Worm (Caenorhabditis elegans) whole organism, late embryonic: ENCODE measurements around the gene nspc-16.

Experiments used
- K02D7.2 ChIP-seq: sonication (generic microtip); optimal IDR thresholded peaks from 2 replicates; lab custom pipeline; 2017; ENCODE audit warnings: mild to moderate bottlenecking, missing genetic modification characterization, missing compliant biosample characterization
- ama-1 ChIP-seq: fragments of 150-350 bp; optimal IDR thresholded peaks from 2 replicates; lab custom pipeline; 2014
- ceh-18 ChIP-seq: sonication (generic microtip); optimal IDR thresholded peaks from 2 replicates; lab custom pipeline; 2016; ENCODE audit warnings: missing genetic modification characterization, missing compliant biosample characterization
- ceh-19 ChIP-seq: fragments of 200-800 bp; sonication (Bioruptor generic); optimal IDR thresholded peaks from 2 replicates; lab custom pipeline; 2018; ENCODE audit warnings: mild to moderate bottlenecking, missing genetic modification characterization, missing compliant biosample characterization
- ceh-2 ChIP-seq: sonication (generic microtip); optimal IDR thresholded peaks from 2 replicates; lab custom pipeline; 2016; ENCODE audit warnings: missing genotype, missing genetic modification characterization, missing compliant biosample characterization
- ceh-31 ChIP-seq: sonication (generic microtip); optimal IDR thresholded peaks from 2 replicates; lab custom pipeline; 2016; ENCODE audit warnings: missing genetic modification characterization, missing compliant biosample characterization
- ceh-34 ChIP-seq: sonication (generic microtip); optimal IDR thresholded peaks from 2 replicates; lab custom pipeline; 2016; ENCODE audit warnings: mild to moderate bottlenecking, missing genetic modification characterization, missing compliant biosample characterization
- ceh-48 ChIP-seq: sonication (generic microtip); optimal IDR thresholded peaks from 2 replicates; lab custom pipeline; 2016; ENCODE audit warnings: missing genetic modification characterization, inconsistent platforms, missing compliant biosample characterization
- ceh-6 ChIP-seq: fragments of 200-800 bp; sonication (Bioruptor generic); optimal IDR thresholded peaks from 2 replicates; lab custom pipeline; 2018; ENCODE audit warnings: mild to moderate bottlenecking, missing genetic modification characterization, missing compliant biosample characterization
- che-1 ChIP-seq: sonication (generic microtip); optimal IDR thresholded peaks from 2 replicates; lab custom pipeline; 2016; ENCODE audit warnings: mild to moderate bottlenecking, missing genetic modification characterization, missing compliant biosample characterization
- dmd-4 ChIP-seq: sonication (generic microtip); optimal IDR thresholded peaks from 2 replicates; lab custom pipeline; 2016; ENCODE audit warnings: borderline replicate concordance, missing genetic modification characterization, missing compliant biosample characterization
- dve-1 ChIP-seq: sonication (generic microtip); optimal IDR thresholded peaks from 2 replicates; lab custom pipeline; 2017; ENCODE audit warnings: antibody characterized with exemption, mild to moderate bottlenecking, missing genetic modification characterization, missing compliant biosample characterization
- elt-2 ChIP-seq: sonication (generic microtip); optimal IDR thresholded peaks from 2 replicates; lab custom pipeline; 2016; ENCODE audit warnings: missing genetic modification reagents, missing genetic modification characterization, missing compliant biosample characterization
- eyg-1 ChIP-seq: sonication (generic microtip); optimal IDR thresholded peaks from 2 replicates; lab custom pipeline; 2016; ENCODE audit warnings: missing genotype, missing genetic modification characterization, missing compliant biosample characterization
- gmeb-2 ChIP-seq: sonication (generic microtip); optimal IDR thresholded peaks from 2 replicates; lab custom pipeline; 2016; ENCODE audit warnings: missing genetic modification characterization, inconsistent platforms, missing compliant biosample characterization
- hlh-13 ChIP-seq: fragments of 200-800 bp; sonication (Bioruptor generic); optimal IDR thresholded peaks from 2 replicates; lab custom pipeline; 2018; ENCODE audit warnings: mild to moderate bottlenecking, missing genetic modification characterization, missing compliant biosample characterization
- hlh-15 ChIP-seq: sonication (generic microtip); optimal IDR thresholded peaks from 2 replicates; lab custom pipeline; 2016; ENCODE audit warnings: missing genetic modification characterization, missing compliant biosample characterization
- hlh-30 ChIP-seq: sonication (generic microtip); optimal IDR thresholded peaks from 2 replicates; lab custom pipeline; 2017; ENCODE audit warnings: antibody characterized with exemption, missing genetic modification characterization, missing compliant biosample characterization; ENCODE audit not compliant: insufficient read depth
- hlh-8 ChIP-seq: sonication (generic microtip); optimal IDR thresholded peaks from 2 replicates; lab custom pipeline; 2016; ENCODE audit warnings: missing genotype, missing genetic modification characterization, missing compliant biosample characterization
- lin-11 ChIP-seq: fragments of 200-800 bp; sonication (Bioruptor generic); optimal IDR thresholded peaks from 2 replicates; lab custom pipeline; 2018; ENCODE audit warnings: mild to moderate bottlenecking, missing genetic modification characterization, missing compliant biosample characterization
- madf-2 ChIP-seq: sonication (generic microtip); optimal IDR thresholded peaks from 2 replicates; lab custom pipeline; 2017; ENCODE audit warnings: missing genetic modification characterization, missing compliant biosample characterization
- mec-3 ChIP-seq: sonication (generic microtip); optimal IDR thresholded peaks from 2 replicates; lab custom pipeline; 2016; ENCODE audit warnings: borderline replicate concordance, missing genetic modification characterization, missing compliant biosample characterization
- nfya-1 ChIP-seq: sonication (generic microtip); optimal IDR thresholded peaks from 2 replicates; lab custom pipeline; 2017; ENCODE audit warnings: missing genetic modification characterization, mild to moderate bottlenecking, missing compliant biosample characterization, antibody characterized with exemption, moderate library complexity
- nhr-232 ChIP-seq: sonication (generic microtip); optimal IDR thresholded peaks from 2 replicates; lab custom pipeline; 2016; ENCODE audit warnings: missing genetic modification characterization, missing compliant biosample characterization
- npax-4 ChIP-seq: sonication (generic microtip); optimal IDR thresholded peaks from 2 replicates; lab custom pipeline; 2016; ENCODE audit warnings: missing genetic modification characterization, missing compliant biosample characterization
- pag-3 ChIP-seq: sonication (generic microtip); optimal IDR thresholded peaks from 2 replicates; lab custom pipeline; 2016; ENCODE audit warnings: missing compliant biosample characterization, missing genetic modification characterization, borderline replicate concordance
- pat-9 ChIP-seq: fragments of 200-800 bp; sonication (Bioruptor generic); optimal IDR thresholded peaks from 2 replicates; lab custom pipeline; 2018; ENCODE audit warnings: mild to moderate bottlenecking, missing genetic modification characterization, moderate library complexity, missing compliant biosample characterization
- pha-2 ChIP-seq: sonication (generic microtip); optimal IDR thresholded peaks from 2 replicates; lab custom pipeline; 2017; ENCODE audit warnings: mild to moderate bottlenecking, missing genetic modification characterization, missing compliant biosample characterization
- pha-4 ChIP-seq: fragments of 150-350 bp; optimal IDR thresholded peaks from 2 replicates; lab custom pipeline; 2018; ENCODE audit warnings: missing biosample characterization, missing genetic modification reagents, missing genetic modification characterization
- pros-1 ChIP-seq: fragments of 150-350 bp; optimal IDR thresholded peaks from 2 replicates; lab custom pipeline; 2014; ENCODE audit warnings: missing biosample characterization, missing genetic modification reagents, missing genetic modification characterization
- ref-2 ChIP-seq: sonication (generic microtip); optimal IDR thresholded peaks from 2 replicates; lab custom pipeline; 2016; ENCODE audit warnings: missing genetic modification characterization, missing compliant biosample characterization
- rnt-1 ChIP-seq: sonication (generic microtip); optimal IDR thresholded peaks from 2 replicates; lab custom pipeline; 2016; ENCODE audit warnings: missing genetic modification characterization, missing compliant biosample characterization
- sdc-2 ChIP-seq: sonication (generic microtip); optimal IDR thresholded peaks from 2 replicates; lab custom pipeline; 2016; ENCODE audit warnings: missing genotype, missing genetic modification characterization, missing compliant biosample characterization
- sox-2 ChIP-seq: fragments of 200-800 bp; sonication (Bioruptor generic); IDR thresholded peaks from 2 replicates; pipeline ENCODE4 v1.3.6; 2022; ENCODE audit warnings: missing genetic modification reagents, missing genetic modification characterization, missing compliant biosample characterization
- syd-9 ChIP-seq: sonication (generic microtip); optimal IDR thresholded peaks from 2 replicates; lab custom pipeline; 2016; ENCODE audit warnings: mild to moderate bottlenecking, missing genetic modification characterization, moderate library complexity, missing compliant biosample characterization
- tbx-2 ChIP-seq: sonication (generic microtip); optimal IDR thresholded peaks from 2 replicates; lab custom pipeline; 2016; ENCODE audit warnings: missing genetic modification characterization, missing compliant biosample characterization
- tbx-7 ChIP-seq: sonication (generic microtip); optimal IDR thresholded peaks from 2 replicates; lab custom pipeline; 2016; ENCODE audit warnings: missing genotype, missing genetic modification characterization, missing compliant biosample characterization
- unc-42 ChIP-seq: sonication (generic microtip); optimal IDR thresholded peaks from 2 replicates; lab custom pipeline; 2016; ENCODE audit warnings: missing genotype, missing genetic modification characterization, missing compliant biosample characterization
- unc-55 ChIP-seq: sonication (generic microtip); optimal IDR thresholded peaks from 2 replicates; lab custom pipeline; 2017; ENCODE audit warnings: missing biosample characterization, missing genetic modification reagents, missing genetic modification characterization
- unc-86 ChIP-seq: sonication (generic microtip); optimal IDR thresholded peaks from 2 replicates; lab custom pipeline; 2016; ENCODE audit warnings: missing genetic modification characterization, missing compliant biosample characterization

Gene nspc-16

DNA sequence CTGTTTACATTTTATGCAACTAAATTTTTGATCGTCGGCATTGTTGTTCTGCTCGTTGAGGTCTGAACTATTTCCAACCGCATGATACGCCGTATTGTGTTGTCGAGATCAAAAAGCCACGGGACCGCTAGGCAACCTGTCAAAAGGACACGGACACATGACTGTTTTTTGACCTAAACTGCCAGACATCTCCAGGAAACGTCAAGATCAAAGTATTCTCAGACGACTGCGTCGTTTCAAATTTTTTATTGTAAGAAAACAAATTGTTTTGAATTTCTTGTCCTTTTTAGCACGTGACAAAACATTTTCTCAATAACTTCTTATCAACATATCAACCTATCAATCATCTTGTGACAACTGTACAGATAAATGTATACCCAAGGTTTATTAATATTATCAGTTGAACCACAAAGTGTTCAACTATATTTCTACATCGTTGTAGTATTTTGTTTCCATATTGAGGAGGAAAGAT is 21.2 kb upstream of the nspc-16 start:
- TF ChIP-seq ceh-6 (GFP tag; lab: Kevin White, UChicago) (no peak), hlh-30 (tag; lab: Kevin White, UChicago) (peak; percentile 44), ceh-18 (no peak), elt-2 (tag; lab: Kevin White, UChicago) (peak; percentile 94), lin-11 (tag; lab: Kevin White, UChicago) (no peak), che-1 (tag; lab: Kevin White, UChicago) (no peak), npax-4 (no peak), ceh-34 (tag; lab: Kevin White, UChicago) (no peak), unc-55 (GFP tag; lab: Kevin White, UChicago) (peak; percentile 19)

DNA sequence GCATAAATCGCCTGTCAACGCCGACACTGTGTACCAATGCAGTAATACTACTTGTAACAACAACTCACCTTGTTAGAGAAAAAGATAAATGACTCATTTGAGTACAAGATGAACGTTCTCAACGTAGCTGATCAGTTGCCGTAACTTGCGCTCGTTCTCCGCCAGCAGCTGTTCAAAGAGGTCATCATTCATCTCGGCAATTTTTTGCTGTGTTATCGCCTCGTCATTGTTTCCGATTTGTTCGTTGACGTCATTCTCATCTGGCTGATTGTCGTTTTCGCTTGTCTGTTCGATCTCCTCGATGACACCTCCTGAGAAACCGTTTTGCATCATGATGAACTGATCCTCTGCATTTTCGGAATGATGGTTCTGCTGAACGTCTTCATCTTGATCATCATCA is 20.1 kb upstream of the nspc-16 start:
- TF ChIP-seq madf-2 (no peak), unc-55 (GFP tag; lab: Kevin White, UChicago) (peak; percentile 2)

DNA sequence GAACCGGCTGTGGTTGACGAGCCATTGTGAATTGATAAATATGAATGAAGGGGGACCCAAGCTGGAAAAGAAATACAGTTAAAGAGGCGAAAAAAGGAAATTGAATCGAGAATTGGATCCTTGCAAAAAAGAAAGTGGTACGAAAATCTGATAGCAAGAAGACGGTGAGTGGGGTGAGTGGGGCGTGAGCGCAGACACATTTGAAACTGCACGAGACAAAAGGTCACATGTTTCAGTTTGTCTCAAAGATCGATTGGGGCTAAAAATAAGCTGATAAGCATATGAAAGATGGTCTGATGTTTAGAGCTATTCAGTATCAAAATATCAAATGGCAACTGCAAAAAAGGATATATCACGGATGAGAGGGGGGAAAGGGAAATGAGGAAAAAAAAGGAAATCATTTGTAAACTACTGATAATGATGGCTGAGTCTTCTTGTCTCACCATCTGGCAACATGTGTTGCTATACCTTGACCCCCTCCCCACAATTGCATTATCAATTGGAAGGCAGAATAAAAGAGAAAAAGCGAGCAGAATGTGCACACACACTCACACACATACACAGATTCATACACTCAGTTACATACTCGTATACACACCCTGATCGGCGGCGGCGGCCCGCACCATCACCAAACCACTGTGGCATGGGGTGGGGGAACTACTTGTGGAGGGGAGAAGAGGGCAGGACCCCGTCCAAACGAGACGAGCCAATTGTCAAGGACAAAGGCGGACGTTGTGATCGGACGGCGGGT is 19.4 kb upstream of the nspc-16 start, which contains the start of gene M163.1:
M163.1 (minus strand) TSS at position 25 of the 751 bp plus-strand sequence.
- TF ChIP-seq ceh-31 (tag; lab: Kevin White, UChicago) (peak; percentile 16), npax-4 (no peak), ceh-18 (peak; percentile 0), ceh-19 (GFP tag; lab: Kevin White, UChicago) (no peak), ceh-6 (GFP tag; lab: Kevin White, UChicago) (peak; percentile 37), elt-2 (tag; lab: Kevin White, UChicago) (no peak), unc-42 (tag; lab: Kevin White, UChicago) (peak; percentile 3), nfya-1 (tag; lab: Kevin White, UChicago) (peak; percentile 13), tbx-2 (tag; lab: Kevin White, UChicago) (peak; percentile 56), ceh-48 (tag; lab: Kevin White, UChicago) (no peak), eyg-1 (tag; lab: Kevin White, UChicago) (peak; percentile 22), sox-2 (peak; percentile 3; the same call in 1 of the 2 replicates), rnt-1 (tag; lab: Kevin White, UChicago) (peak; percentile 36), hlh-8 (tag; lab: Kevin White, UChicago) (peak; percentile 15), ceh-2 (tag; lab: Kevin White, UChicago) (peak; percentile 22), nhr-232 (tag; lab: Kevin White, UChicago) (peak; percentile 3), syd-9 (tag; lab: Kevin White, UChicago) (no peak), dmd-4 (tag; lab: Kevin White, UChicago) (no peak), pros-1 (peak; percentile 10), hlh-30 (tag; lab: Kevin White, UChicago) (peak; percentile 1), sdc-2 (tag; lab: Kevin White, UChicago) (peak; percentile 38), hlh-15 (tag; lab: Kevin White, UChicago) (no peak), tbx-7 (tag; lab: Kevin White, UChicago) (no peak)

DNA sequence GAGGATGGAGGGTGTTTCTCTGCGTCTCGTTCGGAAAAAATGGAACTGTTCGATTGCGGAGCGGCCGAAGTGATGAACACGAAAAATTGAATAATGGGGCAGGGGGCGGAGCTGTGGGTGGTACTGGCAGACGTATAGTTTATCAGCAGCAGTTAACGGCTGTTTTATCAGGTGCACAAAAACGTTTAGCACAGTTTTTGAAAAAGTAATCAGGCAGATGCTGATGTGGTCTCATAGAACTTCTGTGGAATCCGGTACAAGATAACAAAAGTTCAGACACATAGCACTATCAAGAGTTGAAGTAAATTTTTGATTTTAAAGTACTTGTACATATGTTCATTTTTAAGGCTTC is 18.8 kb upstream of the nspc-16 start:
- TF ChIP-seq mec-3 (tag; lab: Kevin White, UChicago) (no peak), ref-2 (tag; lab: Kevin White, UChicago) (peak; percentile 33), elt-2 (tag; lab: Kevin White, UChicago) (peak; percentile 68)

DNA sequence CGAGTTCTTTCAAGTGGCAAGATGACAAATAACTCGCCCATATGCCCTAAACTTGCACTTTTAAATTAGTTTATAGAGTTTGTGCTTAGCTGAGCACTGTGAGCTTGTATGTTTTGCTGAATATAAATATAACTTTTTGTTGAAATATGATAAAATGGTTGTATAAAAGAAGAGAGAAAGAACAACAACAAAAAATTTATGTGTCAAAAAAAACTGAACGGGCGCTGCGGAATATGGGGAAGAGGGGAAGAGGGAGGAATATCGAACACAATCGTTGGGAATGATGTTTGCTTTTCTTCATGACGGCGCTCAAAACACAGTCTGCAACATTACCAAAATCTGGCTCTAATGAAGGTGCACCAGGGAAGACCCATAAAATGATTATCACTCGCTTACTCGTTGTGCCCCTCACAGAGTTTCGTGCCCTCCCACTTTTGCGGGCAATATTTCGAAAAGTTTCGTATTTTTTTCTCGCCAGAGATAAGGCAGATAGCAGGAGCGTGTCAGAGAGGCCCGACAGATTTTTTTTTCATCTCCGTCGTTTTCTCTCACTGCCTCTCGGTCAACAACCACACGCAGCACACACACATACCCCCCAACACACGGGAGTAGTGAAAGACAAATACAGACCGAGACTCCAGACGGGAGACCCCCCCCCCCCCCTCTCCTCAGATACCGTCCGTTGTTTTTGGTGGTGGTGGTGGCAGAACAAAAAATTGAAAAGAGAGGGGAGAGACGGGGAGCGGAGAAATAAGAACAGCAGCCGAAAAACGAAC is 17.6 kb upstream of the nspc-16 start:
- TF ChIP-seq gmeb-2 (no peak), elt-2 (tag; lab: Kevin White, UChicago) (peak; percentile 72), ceh-19 (GFP tag; lab: Kevin White, UChicago) (no peak), ama-1 (no peak), pha-2 (tag; lab: Kevin White, UChicago) (no peak), pat-9 (tag; lab: Kevin White, UChicago) (no peak), lin-11 (tag; lab: Kevin White, UChicago) (no peak), pha-4 (no peak), dve-1 (tag; lab: Kevin White, UChicago) (peak; percentile 25), ceh-18 (peak; percentile 53), pag-3 (tag; lab: Kevin White, UChicago) (no peak), hlh-13 (GFP tag; lab: Kevin White, UChicago) (no peak), dmd-4 (tag; lab: Kevin White, UChicago) (no peak), syd-9 (tag; lab: Kevin White, UChicago) (no peak), unc-42 (tag; lab: Kevin White, UChicago) (no peak), unc-86 (tag; lab: Kevin White, UChicago) (no peak), K02D7.2 (no peak)
